Worm (Caenorhabditis elegans) whole organism, L3 larva: ENCODE measurements around the gene pmp-4.

Source experiments
- R02D3.7 ChIP-seq: fragments of 150-350 bp; optimal IDR thresholded peaks from 2 replicates; lab custom pipeline; 2014; ENCODE audit warnings: missing biosample characterization, missing genetic modification characterization
- ZK546.5 ChIP-seq: sonication (generic microtip); optimal IDR thresholded peaks from 2 replicates; lab custom pipeline; 2017; ENCODE audit warnings: missing biosample characterization, missing genetic modification characterization
- ama-1 ChIP-seq: fragments of 150-350 bp; optimal IDR thresholded peaks from 2 replicates; lab custom pipeline; 2018
- ceh-16 ChIP-seq: sonication (generic microtip); optimal IDR thresholded peaks from 2 replicates; lab custom pipeline; 2017; ENCODE audit warnings: missing biosample characterization, missing genetic modification characterization
- ceh-9 ChIP-seq: sonication (generic microtip); optimal IDR thresholded peaks from 2 replicates; lab custom pipeline; 2018; ENCODE audit warnings: missing biosample characterization, missing genetic modification characterization
- daf-12 ChIP-seq: fragments of 150-350 bp; optimal IDR thresholded peaks from 2 replicates; lab custom pipeline; 2014; ENCODE audit warnings: missing biosample characterization, missing genetic modification reagents, missing genetic modification characterization
- egl-27 ChIP-seq: sonication (generic microtip); optimal IDR thresholded peaks from 4 replicates; lab custom pipeline; 2017; ENCODE audit warnings: missing biosample characterization, missing genetic modification reagents, missing genetic modification characterization
- elt-1 ChIP-seq: fragments of 150-350 bp; optimal IDR thresholded peaks from 2 replicates; lab custom pipeline; 2014; ENCODE audit warnings: missing biosample characterization, missing genetic modification characterization
- eor-1 ChIP-seq, 2 experiments: fragments of 150-350 bp; optimal IDR thresholded peaks; 2 replicates each; lab custom pipeline; 2014 to 2018; ENCODE audit warnings: missing biosample characterization in 2 of 2, missing genetic modification characterization in 2 of 2
- fkh-2 ChIP-seq: fragments of 150-350 bp; optimal IDR thresholded peaks from 2 replicates; lab custom pipeline; 2014; ENCODE audit warnings: missing biosample characterization, missing genetic modification reagents, missing genetic modification characterization
- hmg-11 ChIP-seq: sonication (generic microtip); optimal IDR thresholded peaks from 2 replicates; lab custom pipeline; 2016; ENCODE audit warnings: missing genetic modification characterization, missing compliant biosample characterization
- lin-15B ChIP-seq: fragments of 150-350 bp; optimal IDR thresholded peaks from 2 replicates; lab custom pipeline; 2014; ENCODE audit warnings: missing biosample characterization, missing genetic modification characterization
- mdl-1 ChIP-seq: fragments of 150-350 bp; optimal IDR thresholded peaks from 2 replicates; lab custom pipeline; 2014; ENCODE audit warnings: missing biosample characterization, missing genetic modification characterization
- nfya-1 ChIP-seq: sonication (generic microtip); optimal IDR thresholded peaks from 2 replicates; lab custom pipeline; 2017; ENCODE audit warnings: missing genetic modification characterization, mild to moderate bottlenecking, missing compliant biosample characterization, antibody characterized with exemption, moderate library complexity; ENCODE audit not compliant: insufficient read depth
- nhr-11 ChIP-seq: fragments of 150-350 bp; optimal IDR thresholded peaks from 2 replicates; lab custom pipeline; 2014; ENCODE audit warnings: missing biosample characterization, missing genetic modification characterization
- nhr-237 ChIP-seq: fragments of 150-350 bp; optimal IDR thresholded peaks from 2 replicates; lab custom pipeline; 2014; ENCODE audit warnings: missing biosample characterization, missing genetic modification characterization
- nhr-28 ChIP-seq: fragments of 150-350 bp; optimal IDR thresholded peaks from 2 replicates; lab custom pipeline; 2014; ENCODE audit warnings: missing biosample characterization, missing genetic modification characterization
- nhr-43 ChIP-seq: sonication (generic microtip); optimal IDR thresholded peaks from 2 replicates; lab custom pipeline; 2016; ENCODE audit warnings: mild to moderate bottlenecking, missing genetic modification characterization, missing compliant biosample characterization; ENCODE audit not compliant: poor library complexity, severe bottlenecking
- nhr-67 ChIP-seq: fragments of 150-350 bp; optimal IDR thresholded peaks from 2 replicates; lab custom pipeline; 2014; ENCODE audit warnings: missing biosample characterization, missing genetic modification characterization
- nhr-76 ChIP-seq: fragments of 150-350 bp; sonication (generic microtip); optimal IDR thresholded peaks from 5 replicates; lab custom pipeline; 2014; ENCODE audit warnings: missing biosample characterization, missing genetic modification characterization
- nhr-77 ChIP-seq: fragments of 150-350 bp; optimal IDR thresholded peaks from 2 replicates; lab custom pipeline; 2014; ENCODE audit warnings: missing biosample characterization, missing genetic modification characterization
- pqm-1 ChIP-seq: fragments of 150-350 bp; optimal IDR thresholded peaks from 2 replicates; lab custom pipeline; 2017; ENCODE audit warnings: missing biosample characterization, missing genetic modification characterization, inconsistent platforms
- sea-2 ChIP-seq: fragments of 150-350 bp; sonication (generic microtip); optimal IDR thresholded peaks from 4 replicates; lab custom pipeline; 2014; ENCODE audit warnings: missing biosample characterization, missing genetic modification reagents, missing genetic modification characterization
- skn-1 ChIP-seq: fragments of 150-350 bp; optimal IDR thresholded peaks from 2 replicates; lab custom pipeline; 2014; ENCODE audit warnings: missing biosample characterization, missing genetic modification characterization
- snpc-4 ChIP-seq: fragments of 150-350 bp; optimal IDR thresholded peaks from 2 replicates; lab custom pipeline; 2014; ENCODE audit warnings: missing biosample characterization, missing genetic modification characterization
- tbx-2 ChIP-seq: sonication (generic microtip); optimal IDR thresholded peaks from 2 replicates; lab custom pipeline; 2016; ENCODE audit warnings: mild to moderate bottlenecking, missing genetic modification characterization, missing compliant biosample characterization
- unc-39 ChIP-seq: sonication (generic microtip); optimal IDR thresholded peaks from 4 replicates; lab custom pipeline; 2017; ENCODE audit warnings: missing biosample characterization, missing genetic modification characterization
- unc-62 ChIP-seq: fragments of 150-350 bp; sonication (generic microtip); optimal IDR thresholded peaks from 4 replicates; lab custom pipeline; 2014; ENCODE audit warnings: missing biosample characterization, missing genetic modification reagents, missing genetic modification characterization
- ztf-11 ChIP-seq: fragments of 150-350 bp; optimal IDR thresholded peaks from 2 replicates; lab custom pipeline; 2014; ENCODE audit warnings: missing biosample characterization, missing genetic modification characterization
- ztf-4 ChIP-seq: fragments of 150-350 bp; optimal IDR thresholded peaks from 2 replicates; lab custom pipeline; 2014; ENCODE audit warnings: missing biosample characterization, missing genetic modification characterization

Gene pmp-4

ce11 chrIV:17367294-17367693 is 38.1 kb downstream of the pmp-4 start, which contains the start of gene zipt-17:
Gene zipt-17 (minus strand): TSS chrIV:17367394.
- no peak for TF ChIP-seq unc-62 (GFP tag; lab: Kevin White, UChicago)
- TF ChIP-seq sea-2 (GFP tag; lab: Kevin White, UChicago), result no peak
- no peak for TF ChIP-seq nhr-76 (tag; lab: Kevin White, UChicago)
- no peak for TF ChIP-seq nfya-1 (tag; lab: Kevin White, UChicago)
- TF ChIP-seq snpc-4 (tag; lab: Kevin White, UChicago), result no peak
- TF ChIP-seq nhr-43 (tag; lab: Kevin White, UChicago), result no peak
- TF ChIP-seq R02D3.7 (tag; lab: Kevin White, UChicago), result no peak
- TF ChIP-seq ceh-9 (tag; lab: Kevin White, UChicago), result no peak
- TF ChIP-seq mdl-1 (tag; lab: Kevin White, UChicago), result no peak
- no peak for TF ChIP-seq elt-1 (tag; lab: Kevin White, UChicago)
- TF ChIP-seq ztf-11 (tag; lab: Kevin White, UChicago), result no peak
- TF ChIP-seq daf-12 (tag; lab: Kevin White, UChicago), result no peak
- TF ChIP-seq skn-1 (tag; lab: Kevin White, UChicago), result no peak
- no peak for TF ChIP-seq fkh-2 (tag; lab: Kevin White, UChicago)
- no peak for TF ChIP-seq nhr-77 (tag; lab: Kevin White, UChicago)
- TF ChIP-seq unc-39 (tag; lab: Kevin White, UChicago), result no peak
- no peak for TF ChIP-seq ZK546.5 (tag; lab: Kevin White, UChicago)
- no peak for TF ChIP-seq ama-1 (lab: Kevin White, UChicago)
- TF ChIP-seq nhr-237, result no peak
- no peak for TF ChIP-seq lin-15B

- TF ChIP-seq tbx-2 (tag; lab: Kevin White, UChicago) (no peak), R02D3.7 (tag; lab: Kevin White, UChicago) (no peak), ztf-11 (tag; lab: Kevin White, UChicago) (no peak), sea-2 (GFP tag; lab: Kevin White, UChicago) (no peak), pqm-1 (tag; lab: Kevin White, UChicago) (no peak), nhr-67 (no peak), ztf-4 (tag; lab: Kevin White, UChicago) (no peak), hmg-11 (tag; lab: Kevin White, UChicago) (no peak), eor-1 (tag; optimal IDR thresholded peaks at IDR 0.05; lab: Kevin White, UChicago) (no peak), nhr-28 (tag; lab: Kevin White, UChicago) (no peak), nhr-11 (no peak), egl-27 (no peak), ceh-16 (tag; lab: Kevin White, UChicago) (no peak), daf-12 (tag; lab: Kevin White, UChicago) (no peak), nhr-76 (tag; lab: Kevin White, UChicago) (no peak), ceh-9 (tag; lab: Kevin White, UChicago) (no peak)
- TF ChIP-seq, all 47 proteins: peak for 0
Measured at ce11 chrIV:17361143-17361542, 44.3 kb downstream of the pmp-4 start, which contains the start of gene clec-202. Gene clec-202 (plus strand): TSS chrIV:17361443.
